Worm (Caenorhabditis elegans) whole organism, L4 larva: ENCODE measurements around the gene ddx-15.

ENCODE experiments used
- F10B5.3 ChIP-seq: sonication (generic microtip); optimal IDR thresholded peaks from 2 replicates; lab custom pipeline; 2016; ENCODE audit warnings: mild to moderate bottlenecking, missing genetic modification characterization, missing compliant biosample characterization
- F37D6.2 ChIP-seq: sonication (generic microtip); optimal IDR thresholded peaks from 2 replicates; lab custom pipeline; 2016; ENCODE audit warnings: mild to moderate bottlenecking, missing genetic modification characterization, missing compliant biosample characterization
- F44E2.7 ChIP-seq: fragments of 200-800 bp; sonication (Bioruptor generic); IDR thresholded peaks from 2 replicates; pipeline ENCODE4 v2.1.2; 2022; ENCODE audit warnings: missing genetic modification characterization, missing compliant biosample characterization
- F49E8.2 ChIP-seq: sonication (generic microtip); optimal IDR thresholded peaks from 2 replicates; lab custom pipeline; 2016; ENCODE audit warnings: missing compliant biosample characterization, mild to moderate bottlenecking, missing genetic modification characterization, borderline replicate concordance
- Y5F2A.4 ChIP-seq: fragments of 200-800 bp; sonication (Bioruptor generic); optimal IDR thresholded peaks from 2 replicates; lab custom pipeline; 2018; ENCODE audit warnings: mild to moderate bottlenecking, missing genetic modification characterization, missing compliant biosample characterization
- Y75B8A.6 ChIP-seq: fragments of 200-800 bp; sonication (Bioruptor generic); IDR thresholded peaks from 2 replicates; pipeline ENCODE4 v1.3.6; 2022; ENCODE audit warnings: missing genetic modification reagents, missing genetic modification characterization, missing compliant biosample characterization
- aha-1 ChIP-seq: fragments of 150-350 bp; peaks from one replicate; lab custom pipeline; 2014; ENCODE audit warnings: missing biosample characterization, missing genetic modification characterization
- ceh-20 ChIP-seq: fragments of 200-800 bp; sonication (Bioruptor generic); IDR thresholded peaks from 2 replicates; pipeline ENCODE4 v1.3.6; 2022; ENCODE audit warnings: missing genetic modification reagents, missing genetic modification characterization, missing compliant biosample characterization
- ceh-82 ChIP-seq: sonication (generic microtip); optimal IDR thresholded peaks from 2 replicates; lab custom pipeline; 2017; ENCODE audit warnings: missing biosample characterization, missing genetic modification characterization
- cey-2 ChIP-seq: sonication (generic microtip); optimal IDR thresholded peaks from 3 replicates; lab custom pipeline; 2017; ENCODE audit warnings: missing genetic modification characterization, mild to moderate bottlenecking, missing compliant biosample characterization, antibody characterized with exemption, borderline replicate concordance; ENCODE audit not compliant: insufficient read depth
- daf-12 ChIP-seq: fragments of 150-350 bp; optimal IDR thresholded peaks from 2 replicates; lab custom pipeline; 2014; ENCODE audit warnings: missing biosample characterization, missing genetic modification reagents, missing genetic modification characterization
- daf-16 ChIP-seq, 3 experiments: sonication (generic microtip); optimal IDR thresholded peaks; 2 replicates each; lab custom pipeline; 2016 to 2017; ENCODE audit warnings: missing genetic modification characterization in 3 of 3, missing genetic modification reagents in 3 of 3, mild to moderate bottlenecking in 2 of 3, missing compliant biosample characterization in 2 of 3, missing biosample characterization in 1 of 3, moderate library complexity in 1 of 3
- daf-19 ChIP-seq: fragments of 200-800 bp; sonication (Bioruptor generic); conservative IDR thresholded peaks from 2 replicates; pipeline ENCODE4 v1.3.6; 2022; ENCODE audit warnings: missing genetic modification characterization, missing compliant biosample characterization
- dmd-9 ChIP-seq: fragments of 200-800 bp; sonication (Bioruptor generic); IDR thresholded peaks from 2 replicates; pipeline ENCODE4 v1.3.6; 2022; ENCODE audit warnings: missing genetic modification reagents, missing genetic modification characterization, missing compliant biosample characterization
- duxl-1 ChIP-seq: sonication (generic microtip); optimal IDR thresholded peaks from 2 replicates; lab custom pipeline; 2016; ENCODE audit warnings: mild to moderate bottlenecking, missing genetic modification characterization, moderate library complexity, missing compliant biosample characterization; ENCODE audit not compliant: poor library complexity
- hlh-11 ChIP-seq: fragments of 200-800 bp; sonication (Bioruptor generic); optimal IDR thresholded peaks from 2 replicates; lab custom pipeline; 2018; ENCODE audit warnings: mild to moderate bottlenecking, missing genetic modification characterization, missing compliant biosample characterization
- hlh-30 ChIP-seq: sonication (generic microtip); optimal IDR thresholded peaks from 2 replicates; lab custom pipeline; 2017; ENCODE audit warnings: antibody characterized with exemption, mild to moderate bottlenecking, missing genetic modification characterization, missing compliant biosample characterization; ENCODE audit not compliant: insufficient read depth
- jun-1 ChIP-seq: fragments of 150-350 bp; optimal IDR thresholded peaks from 2 replicates; lab custom pipeline; 2014; ENCODE audit warnings: missing biosample characterization, missing genetic modification reagents, missing genetic modification characterization
- lin-29 ChIP-seq: fragments of 200-800 bp; sonication (Bioruptor generic); IDR thresholded peaks from 2 replicates; pipeline ENCODE4 v1.3.6; 2022; ENCODE audit warnings: missing genetic modification reagents, missing genetic modification characterization, missing compliant biosample characterization
- lsy-2 ChIP-seq, 2 experiments: fragments of 150-350 bp in 1 of 2; sonication (generic microtip) in 1 of 2; optimal IDR thresholded peaks; 2 replicates each; lab custom pipeline; 2014 to 2017; ENCODE audit warnings: missing biosample characterization in 2 of 2, missing genetic modification characterization in 2 of 2
- madf-9 ChIP-seq: fragments of 200-800 bp; sonication (Bioruptor generic); conservative IDR thresholded peaks from 2 replicates; pipeline ENCODE4 v1.3.6; 2022; ENCODE audit warnings: missing genetic modification reagents, missing genetic modification characterization, missing compliant biosample characterization
- mxl-2 ChIP-seq: fragments of 200-800 bp; sonication (Bioruptor generic); conservative IDR thresholded peaks from 2 replicates; pipeline ENCODE4 v1.3.6; 2022; ENCODE audit warnings: missing genetic modification reagents, missing genetic modification characterization, missing compliant biosample characterization
- nhr-102 ChIP-seq: sonication (generic microtip); optimal IDR thresholded peaks from 2 replicates; lab custom pipeline; 2016; ENCODE audit warnings: mild to moderate bottlenecking, missing genetic modification characterization, moderate library complexity, missing compliant biosample characterization
- nhr-42 ChIP-seq: fragments of 200-800 bp; sonication (Bioruptor generic); IDR thresholded peaks from 2 replicates; pipeline ENCODE4 v1.3.6; 2022; ENCODE audit warnings: missing genetic modification characterization, missing compliant biosample characterization
- nhr-6 ChIP-seq: fragments of 150-350 bp; optimal IDR thresholded peaks from 2 replicates; lab custom pipeline; 2014; ENCODE audit warnings: missing biosample characterization, missing genetic modification characterization
- php-3 ChIP-seq: fragments of 200-800 bp; sonication (Bioruptor generic); IDR thresholded peaks from 2 replicates; pipeline ENCODE4 v1.3.6; 2022; ENCODE audit warnings: missing genetic modification reagents, missing genetic modification characterization, missing compliant biosample characterization
- pqm-1 ChIP-seq: sonication (generic microtip); optimal IDR thresholded peaks from 2 replicates; lab custom pipeline; 2017; ENCODE audit warnings: missing biosample characterization, missing genetic modification characterization
- rbr-2 ChIP-seq: sonication (generic microtip); optimal IDR thresholded peaks from 2 replicates; lab custom pipeline; 2016; ENCODE audit warnings: missing genotype, missing genetic modification characterization, missing compliant biosample characterization
- skn-1 ChIP-seq: fragments of 150-350 bp; optimal IDR thresholded peaks from 2 replicates; lab custom pipeline; 2014; ENCODE audit warnings: missing biosample characterization, missing genetic modification characterization
- snpc-4 ChIP-seq: fragments of 150-350 bp; optimal IDR thresholded peaks from 2 replicates; lab custom pipeline; 2014; ENCODE audit warnings: missing biosample characterization, missing genetic modification characterization
- spr-3 ChIP-seq: fragments of 200-800 bp; sonication (Bioruptor generic); optimal IDR thresholded peaks from 2 replicates; lab custom pipeline; 2018; ENCODE audit warnings: mild to moderate bottlenecking, missing genetic modification characterization, missing compliant biosample characterization
- unc-130 ChIP-seq: sonication (generic microtip); optimal IDR thresholded peaks from 2 replicates; lab custom pipeline; 2016; ENCODE audit warnings: missing genetic modification reagents, missing genetic modification characterization, missing compliant biosample characterization
- unc-62 ChIP-seq, 3 experiments: fragments of 150-350 bp in 1 of 3; sonication (generic microtip); optimal IDR thresholded peaks in 2 of 3; peaks in 1 of 3; 1 replicate in 1 of 3; 2 replicates in 2 of 3; lab custom pipeline; 2014 to 2017; ENCODE audit warnings: missing biosample characterization in 3 of 3, missing genetic modification characterization in 3 of 3, missing genetic modification reagents in 3 of 3, missing genotype in 1 of 3
- vab-7 ChIP-seq: fragments of 200-800 bp; sonication (Bioruptor generic); IDR thresholded peaks from 2 replicates; pipeline ENCODE4 v1.3.6; 2022; ENCODE audit warnings: missing genetic modification reagents, missing genetic modification characterization, missing compliant biosample characterization
- zag-1 ChIP-seq: fragments of 150-350 bp; optimal IDR thresholded peaks from 2 replicates; lab custom pipeline; 2014; ENCODE audit warnings: missing biosample characterization, missing genetic modification characterization
- zip-2 ChIP-seq: fragments of 150-350 bp; optimal IDR thresholded peaks from 2 replicates; lab custom pipeline; 2014; ENCODE audit warnings: missing biosample characterization, missing genetic modification characterization
- ztf-11 ChIP-seq: fragments of 150-350 bp; optimal IDR thresholded peaks from 2 replicates; lab custom pipeline; 2014; ENCODE audit warnings: missing biosample characterization, missing genetic modification characterization
- ztf-7 ChIP-seq: fragments of 150-350 bp; optimal IDR thresholded peaks from 2 replicates; lab custom pipeline; 2014; ENCODE audit warnings: missing biosample characterization, missing genetic modification characterization

Gene ddx-15

DNA sequence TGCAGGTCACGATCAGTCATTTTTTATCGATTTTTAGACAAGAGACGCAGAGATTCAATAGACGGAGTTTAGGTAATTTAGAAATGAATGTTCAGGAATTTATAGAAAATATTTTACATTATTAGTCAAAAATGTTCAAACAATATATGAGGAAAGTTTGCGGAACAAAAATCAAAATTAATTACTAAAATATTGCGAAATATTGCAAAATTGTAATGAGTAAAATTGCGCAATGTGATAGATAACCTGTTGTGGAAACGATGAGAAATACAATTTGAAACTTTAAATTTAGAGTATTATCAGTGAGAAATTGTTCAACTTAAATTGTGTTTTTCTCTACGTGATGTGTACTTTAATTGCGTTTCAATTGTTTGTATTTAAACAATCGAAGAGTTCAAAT is 10.5 kb downstream of the ddx-15 start, which contains the start of gene F56D2.5:
Gene F56D2.5 (minus strand): TSS at position 371 of the 400 bp plus-strand sequence.
- TF ChIP-seq zip-2 (peak; percentile 98), mxl-2 (no peak), nhr-102 (tag; lab: Kevin White, UChicago) (no peak), F10B5.3 (tag; lab: Kevin White, UChicago) (no peak), lsy-2 (tag; optimal IDR thresholded peaks at IDR 0.05; lab: Kevin White, UChicago) (peak in 1 of 2 experiments; percentile 5), Y5F2A.4 (GFP tag; lab: Kevin White, UChicago) (no peak), F44E2.7 (no peak), spr-3 (GFP tag; lab: Kevin White, UChicago) (no peak), ztf-7 (peak; percentile 96), F37D6.2 (tag; lab: Kevin White, UChicago) (no peak), Y75B8A.6 (GFP tag; lab: Robert Waterston, UW) (no peak), nhr-6 (tag; lab: Kevin White, UChicago) (no peak), snpc-4 (tag; lab: Kevin White, UChicago) (no peak), cey-2 (no peak), unc-62 (GFP tag; optimal IDR thresholded peaks at IDR 0.05 in 1 of 2; lab: Kevin White, UChicago) (peak in 1 of 2 experiments; percentile 29), unc-62 (tag; optimal IDR thresholded peaks at IDR 0.05; lab: Kevin White, UChicago) (no peak)

DNA sequence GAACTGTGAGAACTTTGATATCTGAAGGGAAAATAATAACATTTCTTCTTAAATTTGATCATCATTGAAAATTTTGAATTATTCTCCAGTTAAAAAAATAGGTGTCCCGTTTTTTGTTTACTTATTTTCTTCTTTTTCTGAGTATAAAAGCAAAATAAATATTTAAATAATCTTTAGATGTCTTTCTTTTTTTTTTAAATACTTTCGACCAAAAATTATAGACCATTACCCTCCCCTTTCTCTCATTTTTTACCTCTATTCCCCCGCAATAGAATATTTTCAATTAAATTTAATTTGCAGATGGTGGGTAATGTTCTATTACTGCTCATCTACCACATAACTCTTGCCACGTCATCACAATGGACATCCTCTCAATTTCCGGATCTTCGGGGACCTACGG is 17.8 kb downstream of the ddx-15 start, which contains the start of gene molo-1:
Gene molo-1 (plus strand): TSS at position 301 of the 400 bp plus-strand sequence.
- TF ChIP-seq rbr-2 (no peak), daf-19 (GFP tag; lab: Robert Waterston, UW) (no peak), dmd-9 (GFP tag; lab: Robert Waterston, UW) (no peak), mxl-2 (no peak), duxl-1 (tag; lab: Kevin White, UChicago) (no peak), jun-1 (tag; lab: Kevin White, UChicago) (no peak), pqm-1 (tag; lab: Kevin White, UChicago) (no peak), unc-130 (GFP tag; lab: Kevin White, UChicago) (no peak), daf-12 (no peak), madf-9 (no peak), F49E8.2 (tag; lab: Kevin White, UChicago) (no peak), nhr-42 (no peak), php-3 (GFP tag; lab: Robert Waterston, UW) (no peak)

DNA sequence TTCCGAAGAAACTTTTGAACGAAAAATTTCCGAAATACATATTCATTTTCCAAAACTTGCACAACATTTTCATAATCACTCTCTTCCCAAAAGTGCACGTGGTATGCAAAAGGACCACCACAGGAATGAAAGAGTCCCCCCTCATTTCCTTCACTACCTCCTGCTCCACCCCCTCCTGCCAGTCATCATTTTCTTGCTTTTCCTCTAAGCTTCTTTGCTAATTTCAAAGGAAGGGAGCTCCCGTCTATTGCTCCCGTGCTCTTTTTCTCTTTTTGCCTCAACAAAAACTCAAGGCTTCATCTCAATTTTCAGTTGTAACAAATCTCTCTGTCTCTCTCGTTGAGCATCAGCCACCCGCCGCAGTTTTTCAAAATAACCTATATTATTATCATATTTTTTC is 18.7 kb downstream of the ddx-15 start:
- TF ChIP-seq hlh-30 (tag; lab: Kevin White, UChicago) (peak; percentile 52), ceh-82 (tag; lab: Kevin White, UChicago) (no peak), aha-1 (tag; lab: Kevin White, UChicago) (peak; percentile 57)

DNA sequence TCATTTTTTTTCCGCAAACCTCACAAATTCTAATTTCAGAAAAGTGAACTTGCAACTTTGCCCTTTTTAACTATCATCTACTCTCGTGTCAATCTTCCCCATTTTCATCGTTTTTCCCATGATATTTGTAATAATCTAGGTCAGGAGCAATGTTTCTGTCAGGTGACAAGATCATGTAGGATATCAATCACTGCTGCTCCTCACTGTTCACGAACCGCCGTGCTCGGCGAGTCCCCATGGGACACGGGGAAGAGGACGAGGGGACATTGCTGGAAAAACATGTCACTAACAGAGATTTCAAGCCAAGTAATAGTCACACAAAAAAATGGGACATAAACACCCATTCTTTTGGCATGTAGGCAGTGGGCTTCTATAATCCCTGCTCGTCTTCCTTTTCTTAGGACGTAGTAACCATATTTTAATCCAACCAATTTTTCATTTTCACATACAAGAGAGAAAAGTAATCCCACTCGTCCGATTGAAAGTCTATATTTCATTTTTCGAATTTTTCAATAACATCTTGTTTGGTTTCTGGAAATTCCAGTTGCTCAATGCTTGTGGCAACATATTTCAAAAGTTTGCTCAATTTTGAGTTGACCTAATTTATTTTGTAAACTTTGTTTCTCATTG is 20.6 kb downstream of the ddx-15 start:
- peak; percentile 48; the same call in 1 of the 2 replicates for TF ChIP-seq ceh-20 (GFP tag; lab: Robert Waterston, UW)
- no peak for TF ChIP-seq hlh-11 (tag; lab: Kevin White, UChicago)
- TF ChIP-seq ztf-11 (tag; lab: Kevin White, UChicago), result no peak
- no peak for TF ChIP-seq Y75B8A.6 (GFP tag; lab: Robert Waterston, UW)
- no peak for TF ChIP-seq daf-16 (GFP tag; optimal IDR thresholded peaks at IDR 0.05; lab: Kevin White, UChicago)
- no peak for TF ChIP-seq daf-16 (tag; optimal IDR thresholded peaks at IDR 0.05; lab: Kevin White, UChicago)
- no peak for TF ChIP-seq lin-29 (GFP tag; lab: Robert Waterston, UW)
- TF ChIP-seq vab-7 (GFP tag; lab: Robert Waterston, UW), result no peak
- TF ChIP-seq zag-1 (tag; lab: Kevin White, UChicago), result no peak
- peak; percentile 10 for TF ChIP-seq hlh-30 (tag; lab: Kevin White, UChicago)
- peak in 1 of 2 experiments; percentile 86 for TF ChIP-seq unc-62 (GFP tag; optimal IDR thresholded peaks at IDR 0.05 in 1 of 2; lab: Kevin White, UChicago)
- no peak for TF ChIP-seq unc-62 (tag; optimal IDR thresholded peaks at IDR 0.05; lab: Kevin White, UChicago)
- TF ChIP-seq dmd-9 (GFP tag; lab: Robert Waterston, UW), result no peak
- TF ChIP-seq skn-1 (tag; lab: Kevin White, UChicago), result no peak
